Fruit fly (Drosophila melanogaster): ENCODE results near the gene CG44362.

DNA sequence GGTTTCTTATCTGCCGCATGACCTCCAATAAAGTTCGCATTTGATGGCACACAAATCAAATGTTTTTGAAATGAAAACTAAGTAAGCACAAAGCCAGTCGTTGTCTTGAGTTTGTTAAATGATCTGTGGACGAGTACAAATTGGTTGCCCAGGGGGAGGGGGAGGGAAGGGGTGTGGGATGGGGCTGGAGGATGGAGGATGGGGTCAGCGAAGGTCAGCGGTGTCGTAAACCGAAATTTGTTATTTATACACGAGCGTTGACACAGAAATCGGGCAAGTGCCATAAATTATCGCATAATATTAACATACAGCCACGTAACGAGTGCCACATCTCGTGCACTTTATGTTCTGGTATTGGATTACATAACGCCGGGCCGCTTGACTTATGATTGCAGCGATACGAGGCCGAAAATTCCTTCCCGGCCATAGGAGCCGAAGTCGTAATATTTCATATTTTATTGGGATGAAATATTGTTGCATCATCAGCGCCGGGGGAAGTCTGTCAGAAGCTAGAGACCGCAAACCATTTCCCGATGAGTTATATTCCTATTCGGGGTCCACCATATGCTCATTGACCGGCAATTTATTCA is 21.0 kb upstream of the CG44362 start:
- TF ChIP-seq jim (GFP tag; optimal IDR thresholded peaks at IDR 0.05) (no peak), CrebA (GFP tag; optimal IDR thresholded peaks at IDR 0.05; ENCODE audit: borderline replicate concordance) (no peak), dmrt93B (GFP tag; optimal IDR thresholded peaks at IDR 0.05) (no peak), h (GFP tag; optimal IDR thresholded peaks at IDR 0.05) (no peak)

Measured in whole organism, wandering third instar larva.